Worm (Caenorhabditis elegans) whole organism, L4 larva: ENCODE measurements around the gene C03A3.1.

ENCODE experiments used
- T20F7.1 ChIP-seq: fragments of 200-800 bp; sonication (Bioruptor generic); optimal IDR thresholded peaks from 2 replicates; lab custom pipeline; 2018; ENCODE audit warnings: mild to moderate bottlenecking, missing genetic modification characterization, missing compliant biosample characterization
- daf-12 ChIP-seq: fragments of 150-350 bp; optimal IDR thresholded peaks from 2 replicates; lab custom pipeline; 2014; ENCODE audit warnings: missing biosample characterization, missing genetic modification reagents, missing genetic modification characterization
- dpl-1 ChIP-seq: fragments of 150-350 bp; optimal IDR thresholded peaks from 2 replicates; lab custom pipeline; 2014; ENCODE audit warnings: missing biosample characterization, missing genetic modification reagents, missing genetic modification characterization
- egl-43 ChIP-seq: fragments of 200-800 bp; sonication (Bioruptor generic); IDR thresholded peaks from 2 replicates; pipeline ENCODE4 v1.3.6; 2022; ENCODE audit warnings: missing genetic modification reagents, missing genetic modification characterization, missing compliant biosample characterization
- jun-1 ChIP-seq: fragments of 150-350 bp; optimal IDR thresholded peaks from 2 replicates; lab custom pipeline; 2014; ENCODE audit warnings: missing biosample characterization, missing genetic modification reagents, missing genetic modification characterization
- unc-130 ChIP-seq: sonication (generic microtip); optimal IDR thresholded peaks from 2 replicates; lab custom pipeline; 2016; ENCODE audit warnings: missing genetic modification reagents, missing genetic modification characterization, missing compliant biosample characterization
- unc-62 ChIP-seq, 3 experiments: fragments of 150-350 bp in 1 of 3; sonication (generic microtip); optimal IDR thresholded peaks in 2 of 3; peaks in 1 of 3; 1 replicate in 1 of 3; 2 replicates in 2 of 3; lab custom pipeline; 2014 to 2017; ENCODE audit warnings: missing biosample characterization in 3 of 3, missing genetic modification characterization in 3 of 3, missing genetic modification reagents in 3 of 3, missing genotype in 1 of 3
- vab-7 ChIP-seq: fragments of 200-800 bp; sonication (Bioruptor generic); IDR thresholded peaks from 2 replicates; pipeline ENCODE4 v1.3.6; 2022; ENCODE audit warnings: missing genetic modification reagents, missing genetic modification characterization, missing compliant biosample characterization
- zag-1 ChIP-seq: fragments of 150-350 bp; optimal IDR thresholded peaks from 2 replicates; lab custom pipeline; 2014; ENCODE audit warnings: missing biosample characterization, missing genetic modification characterization
- ztf-11 ChIP-seq: fragments of 150-350 bp; optimal IDR thresholded peaks from 2 replicates; lab custom pipeline; 2014; ENCODE audit warnings: missing biosample characterization, missing genetic modification characterization

DNA sequence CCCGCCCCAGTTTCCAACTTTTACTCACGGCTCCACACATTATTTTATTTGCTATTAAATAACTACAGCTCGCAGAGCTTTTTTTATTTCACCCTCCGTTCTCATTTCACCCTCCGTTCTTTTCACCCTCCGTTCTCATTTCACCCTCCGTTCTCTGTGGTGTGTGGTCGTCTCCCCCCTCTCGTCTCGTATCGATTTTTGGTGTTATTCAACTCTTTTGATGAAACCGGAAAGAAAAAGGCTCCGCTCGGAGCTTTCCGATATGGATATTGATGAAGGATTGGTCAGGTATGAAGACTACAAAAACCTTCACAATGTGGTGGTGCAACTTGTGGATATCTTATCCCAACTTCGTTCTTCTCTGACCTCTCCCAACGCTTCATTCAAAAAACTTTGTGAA is 33.4 kb downstream of the C03A3.1 start:
- no peak for TF ChIP-seq dpl-1 (GFP tag; lab: Kevin White, UChicago)
- no peak for TF ChIP-seq ztf-11 (tag; lab: Kevin White, UChicago)
- no peak for TF ChIP-seq T20F7.1 (GFP tag; lab: Kevin White, UChicago)
- no peak for TF ChIP-seq unc-62 (GFP tag; optimal IDR thresholded peaks at IDR 0.05 in 1 of 2; lab: Kevin White, UChicago)
- TF ChIP-seq unc-62 (tag; optimal IDR thresholded peaks at IDR 0.05; lab: Kevin White, UChicago): no peak
- TF ChIP-seq jun-1 (tag; lab: Kevin White, UChicago): no peak
- no peak for TF ChIP-seq zag-1 (tag; lab: Kevin White, UChicago)
- TF ChIP-seq vab-7 (GFP tag; lab: Robert Waterston, UW): no peak
- TF ChIP-seq daf-12 (tag; lab: Kevin White, UChicago): no peak
- TF ChIP-seq unc-130 (GFP tag; lab: Kevin White, UChicago): no peak
- no peak for TF ChIP-seq egl-43
